Worm (Caenorhabditis elegans) whole organism, late embryonic: ENCODE results near the gene sri-9.

Source experiments
- K02D7.2 ChIP-seq: sonication (generic microtip); optimal IDR thresholded peaks from 2 replicates; lab custom pipeline; 2017; ENCODE audit warnings: mild to moderate bottlenecking, missing genetic modification characterization, missing compliant biosample characterization
- K09A11.1 ChIP-seq: sonication (generic microtip); optimal IDR thresholded peaks from 2 replicates; lab custom pipeline; 2017; ENCODE audit warnings: antibody characterized with exemption, mild to moderate bottlenecking, missing genetic modification characterization, missing compliant biosample characterization; ENCODE audit not compliant: insufficient read depth
- T23F11.4 ChIP-seq: fragments of 200-800 bp; sonication (Bioruptor generic); optimal IDR thresholded peaks from 2 replicates; lab custom pipeline; 2018; ENCODE audit warnings: mild to moderate bottlenecking, missing genetic modification characterization, missing compliant biosample characterization
- ahr-1 ChIP-seq: sonication (generic microtip); optimal IDR thresholded peaks from 2 replicates; lab custom pipeline; 2016; ENCODE audit warnings: missing genetic modification characterization, missing compliant biosample characterization
- ama-1 ChIP-seq: fragments of 150-350 bp; optimal IDR thresholded peaks from 2 replicates; lab custom pipeline; 2014
- ceh-14 ChIP-seq: sonication (generic microtip); optimal IDR thresholded peaks from 2 replicates; lab custom pipeline; 2016; ENCODE audit warnings: missing genotype, missing genetic modification characterization, missing compliant biosample characterization
- ceh-24 ChIP-seq: sonication (generic microtip); optimal IDR thresholded peaks from 2 replicates; lab custom pipeline; 2016; ENCODE audit warnings: mild to moderate bottlenecking, missing genetic modification characterization, missing compliant biosample characterization
- ceh-31 ChIP-seq: sonication (generic microtip); optimal IDR thresholded peaks from 2 replicates; lab custom pipeline; 2016; ENCODE audit warnings: missing genetic modification characterization, missing compliant biosample characterization
- ceh-34 ChIP-seq: sonication (generic microtip); optimal IDR thresholded peaks from 2 replicates; lab custom pipeline; 2016; ENCODE audit warnings: mild to moderate bottlenecking, missing genetic modification characterization, missing compliant biosample characterization
- ceh-48 ChIP-seq: sonication (generic microtip); optimal IDR thresholded peaks from 2 replicates; lab custom pipeline; 2016; ENCODE audit warnings: missing genetic modification characterization, inconsistent platforms, missing compliant biosample characterization
- ceh-9 ChIP-seq: sonication (generic microtip); optimal IDR thresholded peaks from 2 replicates; lab custom pipeline; 2016; ENCODE audit warnings: mild to moderate bottlenecking, missing genetic modification characterization, inconsistent platforms, missing compliant biosample characterization
- dmd-4 ChIP-seq: sonication (generic microtip); optimal IDR thresholded peaks from 2 replicates; lab custom pipeline; 2016; ENCODE audit warnings: borderline replicate concordance, missing genetic modification characterization, missing compliant biosample characterization
- dve-1 ChIP-seq: sonication (generic microtip); optimal IDR thresholded peaks from 2 replicates; lab custom pipeline; 2017; ENCODE audit warnings: antibody characterized with exemption, mild to moderate bottlenecking, missing genetic modification characterization, missing compliant biosample characterization
- elt-2 ChIP-seq: sonication (generic microtip); optimal IDR thresholded peaks from 2 replicates; lab custom pipeline; 2016; ENCODE audit warnings: missing genetic modification reagents, missing genetic modification characterization, missing compliant biosample characterization
- elt-4 ChIP-seq: sonication (generic microtip); optimal IDR thresholded peaks from 2 replicates; lab custom pipeline; 2016; ENCODE audit warnings: missing genetic modification characterization, missing compliant biosample characterization
- ets-4 ChIP-seq: sonication (generic microtip); optimal IDR thresholded peaks from 2 replicates; lab custom pipeline; 2016; ENCODE audit warnings: missing genetic modification characterization, missing compliant biosample characterization
- gmeb-2 ChIP-seq: sonication (generic microtip); optimal IDR thresholded peaks from 2 replicates; lab custom pipeline; 2016; ENCODE audit warnings: missing genetic modification characterization, inconsistent platforms, missing compliant biosample characterization
- hlh-30 ChIP-seq: sonication (generic microtip); optimal IDR thresholded peaks from 2 replicates; lab custom pipeline; 2017; ENCODE audit warnings: antibody characterized with exemption, missing genetic modification characterization, missing compliant biosample characterization; ENCODE audit not compliant: insufficient read depth
- hlh-6 ChIP-seq: sonication (generic microtip); optimal IDR thresholded peaks from 2 replicates; lab custom pipeline; 2016; ENCODE audit warnings: missing genotype, missing genetic modification characterization, missing compliant biosample characterization
- mec-3 ChIP-seq: sonication (generic microtip); optimal IDR thresholded peaks from 2 replicates; lab custom pipeline; 2016; ENCODE audit warnings: borderline replicate concordance, missing genetic modification characterization, missing compliant biosample characterization
- nfya-1 ChIP-seq: sonication (generic microtip); optimal IDR thresholded peaks from 2 replicates; lab custom pipeline; 2017; ENCODE audit warnings: missing genetic modification characterization, mild to moderate bottlenecking, missing compliant biosample characterization, antibody characterized with exemption, moderate library complexity
- nhr-232 ChIP-seq: sonication (generic microtip); optimal IDR thresholded peaks from 2 replicates; lab custom pipeline; 2016; ENCODE audit warnings: missing genetic modification characterization, missing compliant biosample characterization
- npax-4 ChIP-seq: sonication (generic microtip); optimal IDR thresholded peaks from 2 replicates; lab custom pipeline; 2016; ENCODE audit warnings: missing genetic modification characterization, missing compliant biosample characterization
- odd-2 ChIP-seq: sonication (generic microtip); optimal IDR thresholded peaks from 2 replicates; lab custom pipeline; 2017; ENCODE audit warnings: antibody characterized with exemption, mild to moderate bottlenecking, missing genetic modification characterization, missing compliant biosample characterization
- pat-9 ChIP-seq: fragments of 200-800 bp; sonication (Bioruptor generic); optimal IDR thresholded peaks from 2 replicates; lab custom pipeline; 2018; ENCODE audit warnings: mild to moderate bottlenecking, missing genetic modification characterization, moderate library complexity, missing compliant biosample characterization
- pax-1 ChIP-seq: fragments of 150-350 bp; optimal IDR thresholded peaks from 2 replicates; lab custom pipeline; 2014; ENCODE audit warnings: missing biosample characterization, missing genetic modification characterization
- pha-2 ChIP-seq: sonication (generic microtip); optimal IDR thresholded peaks from 2 replicates; lab custom pipeline; 2017; ENCODE audit warnings: mild to moderate bottlenecking, missing genetic modification characterization, missing compliant biosample characterization
- pqm-1 ChIP-seq: sonication (generic microtip); optimal IDR thresholded peaks from 2 replicates; lab custom pipeline; 2016; ENCODE audit warnings: missing genetic modification characterization, missing compliant biosample characterization
- pros-1 ChIP-seq: fragments of 150-350 bp; optimal IDR thresholded peaks from 2 replicates; lab custom pipeline; 2014; ENCODE audit warnings: missing biosample characterization, missing genetic modification reagents, missing genetic modification characterization
- rnt-1 ChIP-seq: sonication (generic microtip); optimal IDR thresholded peaks from 2 replicates; lab custom pipeline; 2016; ENCODE audit warnings: missing genetic modification characterization, missing compliant biosample characterization
- sdc-2 ChIP-seq: sonication (generic microtip); optimal IDR thresholded peaks from 2 replicates; lab custom pipeline; 2016; ENCODE audit warnings: missing genotype, missing genetic modification characterization, missing compliant biosample characterization
- sox-2 ChIP-seq: fragments of 200-800 bp; sonication (Bioruptor generic); IDR thresholded peaks from 2 replicates; pipeline ENCODE4 v1.3.6; 2022; ENCODE audit warnings: missing genetic modification reagents, missing genetic modification characterization, missing compliant biosample characterization
- syd-9 ChIP-seq: sonication (generic microtip); optimal IDR thresholded peaks from 2 replicates; lab custom pipeline; 2016; ENCODE audit warnings: mild to moderate bottlenecking, missing genetic modification characterization, moderate library complexity, missing compliant biosample characterization
- tbx-2 ChIP-seq: sonication (generic microtip); optimal IDR thresholded peaks from 2 replicates; lab custom pipeline; 2016; ENCODE audit warnings: missing genetic modification characterization, missing compliant biosample characterization
- unc-3 ChIP-seq, 2 experiments: fragments of 200-800 bp in 1 of 2; sonication (Bioruptor generic) in 1 of 2; sonication (generic microtip) in 1 of 2; conservative IDR thresholded peaks in 1 of 2; optimal IDR thresholded peaks in 1 of 2; 2 replicates each; pipeline versions ENCODE4 v1.3.6 to Lab custom; 2016 to 2022; ENCODE audit warnings: missing compliant biosample characterization in 2 of 2, missing genetic modification characterization in 2 of 2, missing genetic modification reagents in 1 of 2
- unc-42 ChIP-seq: sonication (generic microtip); optimal IDR thresholded peaks from 2 replicates; lab custom pipeline; 2016; ENCODE audit warnings: missing genotype, missing genetic modification characterization, missing compliant biosample characterization
- unc-55 ChIP-seq: sonication (generic microtip); optimal IDR thresholded peaks from 2 replicates; lab custom pipeline; 2017; ENCODE audit warnings: missing biosample characterization, missing genetic modification reagents, missing genetic modification characterization
- unc-86 ChIP-seq: sonication (generic microtip); optimal IDR thresholded peaks from 2 replicates; lab custom pipeline; 2016; ENCODE audit warnings: missing genetic modification characterization, missing compliant biosample characterization
- zip-5 ChIP-seq: sonication (generic microtip); optimal IDR thresholded peaks from 2 replicates; lab custom pipeline; 2016; ENCODE audit warnings: missing genetic modification characterization, missing compliant biosample characterization
- ztf-16 ChIP-seq: sonication (generic microtip); optimal IDR thresholded peaks from 2 replicates; lab custom pipeline; 2017; ENCODE audit warnings: missing genetic modification characterization, missing compliant biosample characterization

sri-9 gene

DNA sequence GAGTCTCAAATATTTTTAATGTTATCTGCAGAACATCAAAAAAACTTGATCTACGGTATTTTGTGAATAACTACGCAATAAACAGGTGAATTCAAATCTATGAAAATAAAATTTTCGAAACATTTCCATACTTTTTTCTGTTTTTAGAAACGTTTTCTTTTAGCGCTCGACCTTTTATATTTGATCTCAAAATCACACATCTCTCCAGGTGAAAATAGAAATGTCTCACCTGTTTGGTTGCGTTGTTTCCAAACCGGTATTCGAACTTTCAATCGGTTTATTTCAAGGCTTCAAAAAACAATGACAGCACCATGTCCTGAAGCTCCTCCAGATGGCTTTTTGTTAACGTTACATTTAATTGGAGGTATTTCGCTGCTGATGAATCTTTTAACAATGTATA lies at the start of gene sri-9:
sri-9 (plus strand) TSS at position 301 of the 400 bp plus-strand sequence.
- TF ChIP-seq dmd-4 (tag; lab: Kevin White, UChicago), result no peak
- no peak for TF ChIP-seq pat-9 (tag; lab: Kevin White, UChicago)
- no peak for TF ChIP-seq ceh-31
- TF ChIP-seq nhr-232 (tag; lab: Kevin White, UChicago), result no peak
- no peak for TF ChIP-seq gmeb-2

DNA sequence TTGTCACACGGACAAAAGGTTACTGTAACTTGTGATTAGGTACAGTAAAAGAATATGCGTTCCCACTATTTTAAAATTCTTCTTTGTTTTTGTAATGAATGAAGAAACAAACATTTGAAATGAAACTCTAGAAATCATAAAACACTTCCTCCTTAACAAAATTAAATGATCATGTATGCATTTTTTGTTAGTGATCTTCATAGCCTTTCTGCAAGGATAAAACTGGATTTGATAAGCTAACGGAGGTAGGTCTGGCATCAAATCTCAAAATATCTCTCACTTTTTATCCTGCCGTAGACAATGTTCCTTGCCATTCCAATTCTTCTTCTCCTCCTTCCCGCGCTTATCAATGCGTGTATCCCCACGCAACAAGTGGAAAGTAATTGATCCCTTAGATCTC lies 49.8 kb upstream of the sri-9 start, which contains the start of gene clec-238:
clec-238 (plus strand) TSS at position 301 of the 400 bp plus-strand sequence.
- TF ChIP-seq gmeb-2 (no peak), hlh-6 (tag; lab: Kevin White, UChicago) (no peak), K02D7.2 (tag; lab: Kevin White, UChicago) (no peak), sox-2 (GFP tag; lab: Robert Waterston, UW) (no peak), pqm-1 (tag; lab: Kevin White, UChicago) (no peak)
- TF ChIP-seq, all 69 proteins: peak for 0

ce11 chrV:16954766-16955165 lies 46.5 kb upstream of the sri-9 start, which contains the start of gene srh-206:
Gene srh-206 (minus strand): TSS chrV:16954866.
- no peak for TF ChIP-seq ama-1
- no peak for TF ChIP-seq sdc-2 (tag; lab: Kevin White, UChicago)
- no peak for TF ChIP-seq mec-3
- TF ChIP-seq sox-2 (GFP tag; lab: Robert Waterston, UW), result no peak
- no peak for TF ChIP-seq ceh-48 (tag; lab: Kevin White, UChicago)
- no peak for TF ChIP-seq hlh-30 (tag; lab: Kevin White, UChicago)
- TF ChIP-seq unc-3 (GFP tag; conservative IDR thresholded peaks at IDR 0.05; lab: Robert Waterston, UW), result no peak
- TF ChIP-seq unc-3 (tag; optimal IDR thresholded peaks at IDR 0.05; lab: Kevin White, UChicago), result no peak
- no peak for TF ChIP-seq pax-1 (tag; lab: Kevin White, UChicago)
- no peak for TF ChIP-seq elt-4
- TF ChIP-seq unc-55 (GFP tag; lab: Kevin White, UChicago), result no peak
- no peak for TF ChIP-seq ceh-14 (tag; lab: Kevin White, UChicago)
- TF ChIP-seq odd-2 (tag; lab: Kevin White, UChicago), result no peak
- no peak for TF ChIP-seq ceh-34

ce11 chrV:16956229-16956628 lies 45.0 kb upstream of the sri-9 start, which contains the start of gene clec-239:
Gene clec-239 (plus strand): TSS chrV:16956529.
- no peak for TF ChIP-seq syd-9 (tag; lab: Kevin White, UChicago)
- TF ChIP-seq T23F11.4, result no peak

- TF ChIP-seq nfya-1 (peak; percentile 84), tbx-2 (tag; lab: Kevin White, UChicago) (no peak)
These were observed 42.3 kb upstream of the sri-9 start for ce11 chrV:16958975-16959374.

ce11 chrV:16965655-16966054 lies 35.6 kb upstream of the sri-9 start, which contains the start of gene efl-1:
Gene efl-1 (minus strand): TSS chrV:16965675.
- no peak for TF ChIP-seq ztf-16 (tag; lab: Kevin White, UChicago)
- TF ChIP-seq ceh-9, result no peak
- TF ChIP-seq sdc-2 (tag; lab: Kevin White, UChicago), result no peak
- TF ChIP-seq odd-2 (tag; lab: Kevin White, UChicago), result no peak
- peak; percentile 21 for TF ChIP-seq K09A11.1 (tag; lab: Kevin White, UChicago)
- TF ChIP-seq elt-2 (tag; lab: Kevin White, UChicago), result peak; percentile 61
- TF ChIP-seq ahr-1 (tag; lab: Kevin White, UChicago), result no peak
- TF ChIP-seq pha-2, result no peak
- TF ChIP-seq elt-4, result no peak
- peak; percentile 88 for TF ChIP-seq unc-55 (GFP tag; lab: Kevin White, UChicago)
- peak; percentile 98 for TF ChIP-seq unc-42 (tag; lab: Kevin White, UChicago)
- peak; percentile 57 for TF ChIP-seq dve-1 (tag; lab: Kevin White, UChicago)
- TF ChIP-seq hlh-30 (tag; lab: Kevin White, UChicago), result peak; percentile 8
- peak; percentile 19 for TF ChIP-seq pqm-1 (tag; lab: Kevin White, UChicago)
- peak; percentile 94 for TF ChIP-seq pax-1 (tag; lab: Kevin White, UChicago)
- no peak for TF ChIP-seq pat-9 (tag; lab: Kevin White, UChicago)
- no peak for TF ChIP-seq npax-4
- peak; percentile 52 for TF ChIP-seq tbx-2 (tag; lab: Kevin White, UChicago)
- TF ChIP-seq ceh-31, result peak; percentile 58
- TF ChIP-seq ceh-48 (tag; lab: Kevin White, UChicago), result peak; percentile 9
- TF ChIP-seq zip-5 (tag; lab: Kevin White, UChicago), result no peak
- TF ChIP-seq ets-4 (tag; lab: Kevin White, UChicago), result peak; percentile 17
- no peak for TF ChIP-seq unc-86 (tag; lab: Kevin White, UChicago)
- peak; percentile 56 for TF ChIP-seq ceh-34
- peak; percentile 58 for TF ChIP-seq pros-1
- peak; percentile 77 for TF ChIP-seq ceh-14 (tag; lab: Kevin White, UChicago)
- peak; percentile 86 for TF ChIP-seq nfya-1
- TF ChIP-seq ceh-24, result no peak
- TF ChIP-seq rnt-1 (tag; lab: Kevin White, UChicago), result peak; percentile 78
